Fruit fly (Drosophila melanogaster) whole organism, embryonic: ENCODE results near the gene hop.

ENCODE experiments used
- Abd-B ChIP-seq: fragments of 200-800 bp; sonication (Bioruptor generic); optimal IDR thresholded peaks from 2 replicates; lab custom pipeline; 2018; ENCODE audit warnings: missing biosample characterization, mild to moderate bottlenecking, missing genetic modification characterization, moderate library complexity
- CG10147 ChIP-seq: fragments of 200-800 bp; sonication (Bioruptor generic); optimal IDR thresholded peaks from 2 replicates; lab custom pipeline; 2019; ENCODE audit warnings: missing biosample characterization, mild to moderate bottlenecking, missing genetic modification characterization, moderate library complexity
- CG1024 ChIP-seq: fragments of 200-800 bp; sonication (Bioruptor generic); IDR thresholded peaks from 2 replicates; pipeline ENCODE4 v1.3.6; 2022; ENCODE audit warnings: missing biosample characterization, missing genetic modification characterization
- CG10431 ChIP-seq: fragments of 200-800 bp; sonication (Bioruptor generic); optimal IDR thresholded peaks from 3 replicates; lab custom pipeline; 2018; ENCODE audit warnings: missing biosample characterization, mild to moderate bottlenecking, missing genetic modification characterization
- CG12071 ChIP-seq: fragments of 200-800 bp; sonication (Bioruptor generic); optimal IDR thresholded peaks from 3 replicates; lab custom pipeline; 2018; ENCODE audit warnings: missing biosample characterization, mild to moderate bottlenecking, missing genetic modification characterization
- CG12391 ChIP-seq: fragments of 200-800 bp; sonication (Bioruptor generic); optimal IDR thresholded peaks from 3 replicates; lab custom pipeline; 2018; ENCODE audit warnings: missing biosample characterization, mild to moderate bottlenecking, missing genetic modification characterization, moderate library complexity
- CG16815 ChIP-seq: fragments of 200-800 bp; sonication (Bioruptor generic); optimal IDR thresholded peaks from 3 replicates; lab custom pipeline; 2017; ENCODE audit warnings: missing biosample characterization, mild to moderate bottlenecking, missing genetic modification characterization
- CG18476 ChIP-seq: fragments of 200-800 bp; sonication (Bioruptor generic); optimal IDR thresholded peaks from 2 replicates; lab custom pipeline; 2016; ENCODE audit warnings: missing biosample characterization, mild to moderate bottlenecking, missing genetic modification characterization
- CG18764 ChIP-seq: fragments of 200-800 bp; sonication (Bioruptor generic); optimal IDR thresholded peaks from 3 replicates; lab custom pipeline; 2016; ENCODE audit warnings: missing biosample characterization, missing genetic modification characterization
- CG2116 ChIP-seq: fragments of 200-800 bp; sonication (Bioruptor generic); optimal IDR thresholded peaks from 3 replicates; lab custom pipeline; 2018; ENCODE audit warnings: missing biosample characterization, mild to moderate bottlenecking, missing genetic modification characterization
- CG2129 ChIP-seq: fragments of 200-800 bp; sonication (Bioruptor generic); IDR thresholded peaks from 2 replicates; pipeline ENCODE4 v1.3.6; 2022; ENCODE audit warnings: missing biosample characterization, missing genetic modification characterization; ENCODE audit not compliant: partially characterized antibody
- CG4328 ChIP-seq: fragments of 200-800 bp; sonication (Bioruptor generic); optimal IDR thresholded peaks from 3 replicates; lab custom pipeline; 2017; ENCODE audit warnings: missing biosample characterization, missing genetic modification reagents, missing genetic modification characterization
- CG6765 ChIP-seq: fragments of 200-800 bp; sonication (Bioruptor generic); optimal IDR thresholded peaks from 3 replicates; lab custom pipeline; 2017; ENCODE audit warnings: missing biosample characterization, mild to moderate bottlenecking, missing genetic modification characterization
- CG7372 ChIP-seq: fragments of 200-800 bp; sonication (Bioruptor generic); IDR thresholded peaks from 2 replicates; pipeline ENCODE4 v1.3.6; 2022; ENCODE audit warnings: missing biosample characterization, missing genetic modification characterization
- CG7839 ChIP-seq: fragments of 200-800 bp; sonication (Bioruptor generic); optimal IDR thresholded peaks from 3 replicates; lab custom pipeline; 2018; ENCODE audit warnings: missing biosample characterization, mild to moderate bottlenecking, missing genetic modification characterization, moderate library complexity
- CG7928 ChIP-seq: fragments of 200-800 bp; sonication (Bioruptor generic); optimal IDR thresholded peaks from 2 replicates; lab custom pipeline; 2017; ENCODE audit warnings: missing biosample characterization, mild to moderate bottlenecking, missing genetic modification characterization
- CG8281 ChIP-seq: fragments of 200-800 bp; sonication (Bioruptor generic); optimal IDR thresholded peaks from 2 replicates; lab custom pipeline; 2018; ENCODE audit warnings: missing biosample characterization, mild to moderate bottlenecking, missing genetic modification characterization, moderate library complexity
- CkIIα-i1 ChIP-seq: fragments of 200-800 bp; sonication (Bioruptor generic); IDR thresholded peaks from 2 replicates; pipeline ENCODE4 v1.3.6; 2022; ENCODE audit warnings: missing biosample characterization, missing genetic modification characterization
- D19B ChIP-seq: fragments of 200-800 bp; sonication (Bioruptor generic); optimal IDR thresholded peaks from 2 replicates; lab custom pipeline; 2017; ENCODE audit warnings: missing biosample characterization, mild to moderate bottlenecking, missing genetic modification characterization
- E2f1 ChIP-seq: fragments of 200-800 bp; sonication (Bioruptor generic); IDR thresholded peaks from 2 replicates; pipeline ENCODE4 v1.3.6; 2022; ENCODE audit warnings: missing biosample characterization, missing genetic modification characterization
- Gug ChIP-seq: fragments of 200-800 bp; sonication (Bioruptor generic); IDR thresholded peaks from 4 replicates; pipeline ENCODE4 v1.3.6; 2022; ENCODE audit warnings: missing biosample characterization, missing genetic modification characterization
- HLH54F ChIP-seq: fragments of 200-800 bp; sonication (Bioruptor generic); optimal IDR thresholded peaks from 3 replicates; lab custom pipeline; 2016; ENCODE audit warnings: missing biosample characterization, missing genetic modification characterization
- HLHmδ ChIP-seq: fragments of 200-800 bp; sonication (Bioruptor generic); optimal IDR thresholded peaks from 2 replicates; lab custom pipeline; 2018; ENCODE audit warnings: missing biosample characterization, mild to moderate bottlenecking, missing genetic modification characterization, moderate library complexity
- Hmr ChIP-seq: fragments of 200-800 bp; sonication (Bioruptor generic); optimal IDR thresholded peaks from 3 replicates; lab custom pipeline; 2017; ENCODE audit warnings: mild to moderate bottlenecking, missing biosample characterization, missing genetic modification reagents, missing genetic modification characterization
- Max ChIP-seq: fragments of 200-800 bp; sonication (Bioruptor generic); optimal IDR thresholded peaks from 2 replicates; lab custom pipeline; 2016; ENCODE audit warnings: missing biosample characterization, mild to moderate bottlenecking, missing genetic modification characterization
- PHDP ChIP-seq: fragments of 200-800 bp; sonication (Bioruptor generic); optimal IDR thresholded peaks from 3 replicates; lab custom pipeline; 2018; ENCODE audit warnings: missing biosample characterization, mild to moderate bottlenecking, missing genetic modification characterization, moderate library complexity
- Six4 ChIP-seq: fragments of 200-800 bp; sonication (Bioruptor generic); optimal IDR thresholded peaks from 2 replicates; lab custom pipeline; 2016; ENCODE audit warnings: missing biosample characterization, missing genetic modification characterization
- Xbp1 ChIP-seq: fragments of 200-800 bp; sonication (Bioruptor generic); optimal IDR thresholded peaks from 3 replicates; lab custom pipeline; 2016; ENCODE audit warnings: missing biosample characterization, mild to moderate bottlenecking, missing genetic modification characterization
- ara ChIP-seq: fragments of 200-800 bp; sonication (Bioruptor generic); IDR thresholded peaks from 2 replicates; pipeline ENCODE4 v1.3.6; 2022; ENCODE audit warnings: missing biosample characterization, missing genetic modification characterization
- bbx ChIP-seq: fragments of 200-800 bp; sonication (Bioruptor generic); IDR thresholded peaks from 2 replicates; pipeline ENCODE4 v1.3.6; 2022; ENCODE audit warnings: missing biosample characterization, missing genetic modification characterization; ENCODE audit not compliant: partially characterized antibody
- crol ChIP-seq: fragments of 200-800 bp; sonication (Bioruptor generic); IDR thresholded peaks from 2 replicates; pipeline ENCODE4 v1.3.6; 2022; ENCODE audit warnings: missing biosample characterization, missing genetic modification characterization
- fu2 ChIP-seq: fragments of 200-800 bp; sonication (Bioruptor generic); optimal IDR thresholded peaks from 2 replicates; lab custom pipeline; 2016; ENCODE audit warnings: missing biosample characterization, missing genetic modification characterization
- gce ChIP-seq: fragments of 200-800 bp; sonication (Bioruptor generic); IDR thresholded peaks from 3 replicates; pipeline ENCODE4 v1.3.6; 2022; ENCODE audit warnings: missing biosample characterization, missing genetic modification characterization
- grau ChIP-seq: fragments of 200-800 bp; optimal IDR thresholded peaks from 3 replicates; lab custom pipeline; 2019; ENCODE audit warnings: missing biosample characterization, mild to moderate bottlenecking, missing genetic modification characterization, moderate library complexity
- grn ChIP-seq: fragments of 200-800 bp; sonication (Bioruptor generic); optimal IDR thresholded peaks from 3 replicates; lab custom pipeline; 2017; ENCODE audit warnings: missing biosample characterization, missing genetic modification characterization
- gsb-n ChIP-seq: fragments of 200-800 bp; sonication (Bioruptor generic); optimal IDR thresholded peaks from 3 replicates; lab custom pipeline; 2018; ENCODE audit warnings: missing biosample characterization, mild to moderate bottlenecking, missing genetic modification characterization
- hb ChIP-seq: fragments of 200-800 bp; sonication (Bioruptor generic); IDR thresholded peaks from 3 replicates; pipeline ENCODE4 v1.3.6; 2022; ENCODE audit warnings: missing biosample characterization, missing genetic modification characterization; ENCODE audit not compliant: partially characterized antibody
- hth ChIP-seq: fragments of >200 bp; optimal IDR thresholded peaks from 2 replicates; lab custom pipeline; 2017; ENCODE audit warnings: inconsistent platforms
- jing ChIP-seq: fragments of 200-800 bp; sonication (Bioruptor generic); optimal IDR thresholded peaks from 2 replicates; lab custom pipeline; 2018; ENCODE audit warnings: missing biosample characterization, mild to moderate bottlenecking, missing genetic modification characterization
- knrl ChIP-seq: fragments of 200-800 bp; sonication (Bioruptor generic); IDR thresholded peaks from 3 replicates; pipeline ENCODE4 v1.3.6; 2022; ENCODE audit warnings: missing biosample characterization, missing genetic modification characterization; ENCODE audit not compliant: partially characterized antibody
- mirr ChIP-seq: fragments of 200-800 bp; sonication (Bioruptor generic); optimal IDR thresholded peaks from 3 replicates; lab custom pipeline; 2018; ENCODE audit warnings: missing biosample characterization, mild to moderate bottlenecking, missing genetic modification characterization
- sens ChIP-seq: fragments of 200-800 bp; sonication (Bioruptor generic); peaks from one replicate; lab custom pipeline; 2016; ENCODE audit warnings: missing biosample characterization, missing genetic modification characterization
- ssp ChIP-seq: fragments of 200-800 bp; sonication (Bioruptor generic); IDR thresholded peaks from 2 replicates; pipeline ENCODE4 v1.3.6; 2022; ENCODE audit warnings: missing biosample characterization, missing genetic modification characterization
- tgo ChIP-seq: fragments of 200-800 bp; sonication (Bioruptor generic); IDR thresholded peaks from 3 replicates; pipeline ENCODE4 v1.3.6; 2022; ENCODE audit warnings: missing biosample characterization, missing genetic modification characterization
- tll ChIP-seq, 2 experiments: fragments of 200-800 bp in 1 of 2; fragments of >200 bp in 1 of 2; sonication (Bioruptor generic) in 1 of 2; optimal IDR thresholded peaks; 2 replicates each; lab custom pipeline; 2017 to 2019; ENCODE audit warnings: missing biosample characterization in 2 of 2, missing genetic modification characterization in 2 of 2, mild to moderate bottlenecking in 1 of 2, moderate library complexity in 1 of 2
- vvl ChIP-seq: fragments of 200-800 bp; sonication (Bioruptor generic); IDR thresholded peaks from 2 replicates; pipeline ENCODE4 v1.3.6; 2022; ENCODE audit warnings: missing biosample characterization, missing genetic modification characterization
- wor ChIP-seq: fragments of 200-800 bp; sonication (Bioruptor generic); IDR thresholded peaks from 2 replicates; pipeline ENCODE4 v1.3.6; 2022; ENCODE audit warnings: missing biosample characterization, missing genetic modification characterization

The hop gene

DNA sequence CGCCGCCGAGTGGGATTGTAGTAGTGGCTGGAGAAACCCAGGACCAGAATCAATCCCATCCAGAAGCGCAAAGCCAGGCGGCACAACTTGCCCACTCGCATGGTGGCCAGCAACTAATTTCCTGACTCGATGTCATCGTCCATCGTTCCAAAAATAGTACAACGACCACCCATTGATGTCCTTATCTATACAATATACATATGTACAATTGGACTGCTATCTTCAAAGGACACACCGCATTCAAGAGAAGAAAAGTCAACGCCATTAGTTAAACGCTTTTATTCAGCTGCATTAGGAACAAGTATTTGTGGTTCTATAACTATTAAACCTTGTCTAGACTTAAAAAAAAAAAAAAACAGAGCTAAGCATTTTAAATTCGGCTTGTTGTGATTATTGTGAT lies 45.2 kb upstream of the hop start, which contains the start of gene Gr10b:
Gene Gr10b, minus strand, starts transcription at position 101 of the 400 bp plus-strand sequence.
- no peak for TF ChIP-seq Hmr (GFP tag; lab: Kevin White, UChicago)
- TF ChIP-seq tgo (GFP tag; lab: Robert Waterston, UW), result no peak
- no peak for TF ChIP-seq CG8281
- TF ChIP-seq CG10431 (GFP tag; lab: Kevin White, UChicago), result no peak
- TF ChIP-seq Xbp1 (GFP tag; lab: Kevin White, UChicago), result no peak
- no peak for TF ChIP-seq Gug (GFP tag; lab: Robert Waterston, UW)
- no peak for TF ChIP-seq hth (lab: Kevin White, UChicago)
- TF ChIP-seq CG2116 (GFP tag; lab: Kevin White, UChicago), result no peak
- TF ChIP-seq CG16815 (GFP tag; lab: Kevin White, UChicago), result no peak
- no peak for TF ChIP-seq HLH54F (GFP tag; lab: Kevin White, UChicago)
- no peak for TF ChIP-seq CG7372 (GFP tag; lab: Robert Waterston, UW)

DNA sequence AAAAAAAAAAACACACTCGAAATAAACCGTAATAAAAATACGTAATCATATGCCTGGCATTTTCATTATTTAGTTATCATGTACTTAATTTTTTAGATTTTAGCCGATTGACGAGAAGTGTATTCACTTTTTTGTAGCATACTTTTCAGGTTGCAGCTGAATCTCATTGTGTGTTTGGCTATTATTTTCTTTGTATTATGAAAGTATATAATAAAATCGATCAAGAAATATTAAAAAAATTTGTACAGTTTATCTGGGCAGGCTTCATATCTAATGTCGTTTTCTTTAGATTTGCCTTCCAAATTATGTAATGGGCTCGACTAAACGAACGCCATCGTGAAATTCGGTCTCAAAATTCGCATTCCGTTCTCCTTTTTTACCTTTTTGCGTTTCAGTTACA lies 41.7 kb upstream of the hop start, which contains the start of gene CG15196:
Gene CG15196, plus strand, starts transcription at position 301 of the 400 bp plus-strand sequence.
- TF ChIP-seq knrl (GFP tag; lab: Robert Waterston, UW) (no peak), fu2 (GFP tag; lab: Kevin White, UChicago) (no peak), bbx (GFP tag; lab: Robert Waterston, UW) (no peak), Max (no peak), CG4328 (no peak), tll (GFP tag; optimal IDR thresholded peaks at IDR 0.05; lab: Kevin White, UChicago) (no peak), CG1024 (GFP tag; lab: Robert Waterston, UW) (no peak), wor (GFP tag; lab: Robert Waterston, UW) (no peak), grau (tag; lab: Kevin White, UChicago) (no peak), CG6765 (GFP tag; lab: Kevin White, UChicago) (no peak), D19B (GFP tag; lab: Kevin White, UChicago) (no peak), CG7839 (tag; lab: Kevin White, UChicago) (no peak)

DNA sequence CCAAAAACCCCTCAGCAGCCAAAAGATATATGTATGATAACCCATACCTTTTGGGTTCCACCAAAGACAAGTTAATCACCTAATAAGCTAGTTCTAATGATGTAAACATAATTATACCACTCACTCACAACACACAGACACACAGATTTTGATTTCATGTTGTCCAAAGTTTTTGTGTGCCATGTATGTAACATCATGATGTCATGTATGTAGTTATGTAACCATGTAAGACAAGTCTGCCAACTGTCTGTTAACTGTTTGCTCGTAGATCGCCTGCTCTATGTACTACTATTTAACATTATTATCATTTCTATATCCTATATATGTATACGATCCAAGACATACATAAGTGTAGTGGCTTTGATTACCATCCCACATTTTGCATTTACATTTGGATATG lies 36.3 kb upstream of the hop start:
- no peak for TF ChIP-seq CG12071 (GFP tag; lab: Kevin White, UChicago)
- peak; percentile 43 for TF ChIP-seq sens (GFP tag; lab: Kevin White, UChicago)
- TF ChIP-seq CG10431 (GFP tag; lab: Kevin White, UChicago), result peak; percentile 94
- TF ChIP-seq ssp (GFP tag; lab: Robert Waterston, UW), result no peak
- no peak for TF ChIP-seq CG8281
- no peak for TF ChIP-seq CG18764
- TF ChIP-seq PHDP, result no peak
- TF ChIP-seq E2f1 (GFP tag; lab: Robert Waterston, UW), result no peak
- no peak for TF ChIP-seq CG7928 (GFP tag; lab: Kevin White, UChicago)
- TF ChIP-seq ara (GFP tag; lab: Robert Waterston, UW), result no peak
- TF ChIP-seq Six4, result no peak
- TF ChIP-seq grn (GFP tag; lab: Kevin White, UChicago), result no peak
- no peak for TF ChIP-seq CG2129 (GFP tag; lab: Robert Waterston, UW)

DNA sequence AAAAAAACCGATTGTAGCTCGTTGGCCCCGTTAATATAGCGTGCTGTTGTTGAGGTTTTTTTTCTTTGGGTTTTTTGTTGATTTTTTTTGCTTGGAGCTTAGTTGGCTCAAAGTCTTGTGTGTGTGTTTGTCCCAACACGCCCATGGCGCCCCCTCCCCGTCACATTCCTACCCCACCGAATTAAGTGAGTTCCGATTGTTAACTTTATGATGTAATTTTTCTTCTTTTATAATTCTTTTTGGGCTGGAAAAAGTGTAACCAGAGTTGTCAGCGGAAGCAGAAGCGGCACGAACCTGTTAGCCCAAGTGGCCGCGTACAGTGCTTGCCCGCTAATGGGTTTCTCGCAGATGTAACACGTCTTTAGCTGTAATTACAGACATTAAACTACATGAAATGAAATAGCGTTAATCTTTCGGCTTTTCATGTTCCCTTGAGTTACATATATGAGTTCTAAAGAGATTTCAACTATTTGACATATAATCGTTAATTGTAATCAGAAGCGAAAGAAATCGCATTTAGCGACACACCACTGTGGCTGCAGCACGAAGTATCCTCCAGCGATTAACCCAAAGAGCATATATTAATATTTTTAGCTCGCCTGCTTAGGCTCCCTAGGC lies 25.2 kb upstream of the hop start:
- TF ChIP-seq CG18476 (GFP tag; lab: Kevin White, UChicago) (no peak), gce (no peak), jing (GFP tag; lab: Kevin White, UChicago) (no peak), mirr (GFP tag; lab: Kevin White, UChicago) (no peak), vvl (GFP tag; lab: Robert Waterston, UW) (0 out of 2 replicates have a peak, but pooled peaks have one; percentile 43), CG10147 (no peak), gsb-n (tag; lab: Kevin White, UChicago) (no peak), Abd-B (GFP tag; lab: Kevin White, UChicago) (no peak), CkIIα-i1 (GFP tag; lab: Robert Waterston, UW) (no peak), HLHmδ (no peak), crol (GFP tag; lab: Robert Waterston, UW) (peak; percentile 48; the same call in 1 of the 2 replicates), CG10431 (GFP tag; lab: Kevin White, UChicago) (no peak), hb (no peak), CG12391 (tag; lab: Kevin White, UChicago) (no peak)
